Fruit fly (Drosophila melanogaster) whole organism, adult: ENCODE results near the gene CG34301.

ENCODE experiments used
- CG11617 ChIP-seq: fragments of 200-800 bp; sonication (Bioruptor generic); optimal IDR thresholded peaks from 2 replicates; lab custom pipeline; 2017; ENCODE audit warnings: mild to moderate bottlenecking, missing biosample characterization, missing genetic modification reagents, missing genetic modification characterization
- CG12768 ChIP-seq: fragments of 200-800 bp; sonication (Bioruptor generic); optimal IDR thresholded peaks from 2 replicates; lab custom pipeline; 2017; ENCODE audit warnings: missing biosample characterization, missing genetic modification characterization, mild to moderate bottlenecking, moderate library complexity, missing genetic modification reagents
- CG14711 ChIP-seq: fragments of 200-800 bp; sonication (Bioruptor generic); optimal IDR thresholded peaks from 2 replicates; lab custom pipeline; 2018; ENCODE audit warnings: missing biosample characterization, mild to moderate bottlenecking, missing genetic modification characterization, moderate library complexity
- CG1620 ChIP-seq: fragments of 200-800 bp; sonication (Bioruptor generic); optimal IDR thresholded peaks from 2 replicates; lab custom pipeline; 2016; ENCODE audit warnings: missing biosample characterization, missing genetic modification characterization
- CG33017 ChIP-seq: fragments of 200-800 bp; sonication (Bioruptor generic); optimal IDR thresholded peaks from 2 replicates; lab custom pipeline; 2018; ENCODE audit warnings: missing biosample characterization, mild to moderate bottlenecking, missing genetic modification characterization, moderate library complexity
- CG5204 ChIP-seq: fragments of 200-800 bp; sonication (Bioruptor generic); optimal IDR thresholded peaks from 2 replicates; lab custom pipeline; 2016; ENCODE audit warnings: missing biosample characterization, missing genetic modification characterization
- CG7045 ChIP-seq: fragments of 200-800 bp; sonication (Bioruptor generic); optimal IDR thresholded peaks from 2 replicates; lab custom pipeline; 2017; ENCODE audit warnings: missing biosample characterization, mild to moderate bottlenecking, missing genetic modification characterization
- CG7101 ChIP-seq: fragments of 200-800 bp; sonication (Bioruptor generic); optimal IDR thresholded peaks from 2 replicates; lab custom pipeline; 2018; ENCODE audit warnings: missing biosample characterization, mild to moderate bottlenecking, missing genetic modification characterization, moderate library complexity
- Clk ChIP-seq: fragments of 200-800 bp; sonication (Bioruptor generic); optimal IDR thresholded peaks from 2 replicates; lab custom pipeline; 2017; ENCODE audit warnings: missing biosample characterization, missing genetic modification characterization
- Crg-1 ChIP-seq: fragments of 200-800 bp; sonication (Bioruptor generic); optimal IDR thresholded peaks from 2 replicates; lab custom pipeline; 2016; ENCODE audit warnings: missing biosample characterization, missing genetic modification characterization
- Hr96 ChIP-seq: fragments of 200-800 bp; sonication (Bioruptor generic); optimal IDR thresholded peaks from 2 replicates; lab custom pipeline; 2016; ENCODE audit warnings: missing biosample characterization, missing genetic modification characterization
- Mnt ChIP-seq: fragments of 200-800 bp; sonication (Bioruptor generic); optimal IDR thresholded peaks from 2 replicates; lab custom pipeline; 2016; ENCODE audit warnings: missing biosample characterization, mild to moderate bottlenecking, missing genetic modification characterization
- bab1 ChIP-seq: fragments of 200-800 bp; sonication (Bioruptor generic); optimal IDR thresholded peaks from 3 replicates; lab custom pipeline; 2019; ENCODE audit warnings: missing biosample characterization, mild to moderate bottlenecking, missing genetic modification characterization, moderate library complexity
- cic ChIP-seq: fragments of 200-800 bp; sonication (Bioruptor generic); optimal IDR thresholded peaks from 2 replicates; lab custom pipeline; 2017; ENCODE audit warnings: missing biosample characterization, mild to moderate bottlenecking, missing genetic modification characterization, moderate library complexity
- cnc ChIP-seq, 2 experiments: fragments of >200 bp; optimal IDR thresholded peaks; 2 replicates each; lab custom pipeline; 2017
- kay ChIP-seq: fragments of 200-800 bp; sonication (Bioruptor generic); peaks from one replicate; lab custom pipeline; 2016; ENCODE audit warnings: missing biosample characterization, missing genetic modification characterization, borderline replicate concordance
- ovo ChIP-seq: fragments of 200-800 bp; sonication (Bioruptor generic); optimal IDR thresholded peaks from 2 replicates; lab custom pipeline; 2016; ENCODE audit warnings: missing biosample characterization, missing genetic modification characterization
- pad ChIP-seq: fragments of 200-800 bp; sonication (Bioruptor generic); optimal IDR thresholded peaks from 3 replicates; lab custom pipeline; 2017; ENCODE audit warnings: missing biosample characterization, missing genetic modification characterization, mild to moderate bottlenecking, moderate library complexity, missing genetic modification reagents
- tj ChIP-seq: fragments of 200-800 bp; sonication (Bioruptor generic); optimal IDR thresholded peaks from 3 replicates; lab custom pipeline; 2017; ENCODE audit warnings: missing biosample characterization, mild to moderate bottlenecking, missing genetic modification characterization, moderate library complexity
- toe ChIP-seq: fragments of 200-800 bp; sonication (Bioruptor generic); optimal IDR thresholded peaks from 2 replicates; lab custom pipeline; 2016; ENCODE audit warnings: missing biosample characterization, missing genetic modification characterization

Gene CG34301

DNA sequence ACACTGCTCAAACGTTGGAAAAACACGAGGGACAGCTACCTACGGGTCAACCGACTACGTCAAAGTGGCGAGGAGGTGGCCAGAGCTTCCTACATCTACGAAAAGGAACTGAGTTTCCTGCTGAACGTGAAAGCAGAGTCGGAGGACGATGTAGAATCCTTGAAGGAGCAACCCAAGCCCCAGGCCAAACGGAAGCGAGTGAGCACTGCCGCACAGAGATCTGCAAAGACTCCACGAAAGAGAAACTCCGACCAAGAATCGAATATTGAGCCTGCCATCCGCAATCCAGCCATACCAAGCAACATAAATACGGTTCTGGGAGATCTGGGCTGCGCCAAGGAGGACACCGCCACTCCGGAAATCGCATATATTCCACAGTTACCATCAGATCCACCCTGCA, 33.4 kb downstream of the CG34301 start:
- TF ChIP-seq cnc (optimal IDR thresholded peaks at IDR 0.05; lab: Kevin White, UChicago) = no peak
- no peak for TF ChIP-seq Hr96 (GFP tag; lab: Kevin White, UChicago)
- TF ChIP-seq pad (GFP tag; lab: Kevin White, UChicago) = no peak
- TF ChIP-seq CG1620 (GFP tag; lab: Kevin White, UChicago) = no peak
- TF ChIP-seq Clk (GFP tag; lab: Kevin White, UChicago) = no peak
- no peak for TF ChIP-seq tj
- TF ChIP-seq kay (GFP tag; lab: Kevin White, UChicago) = no peak
- TF ChIP-seq CG5204 (GFP tag; lab: Kevin White, UChicago) = no peak
- TF ChIP-seq ovo (GFP tag; lab: Kevin White, UChicago) = no peak
- TF ChIP-seq CG14711 (tag; lab: Kevin White, UChicago) = no peak
- no peak for TF ChIP-seq Crg-1 (GFP tag; lab: Kevin White, UChicago)
- no peak for TF ChIP-seq toe (GFP tag; lab: Kevin White, UChicago)
- no peak for TF ChIP-seq cic (GFP tag; lab: Kevin White, UChicago)
- TF ChIP-seq CG33017 (tag; lab: Kevin White, UChicago) = no peak
- no peak for TF ChIP-seq Mnt (GFP tag; lab: Kevin White, UChicago)
- no peak for TF ChIP-seq bab1 (GFP tag; lab: Kevin White, UChicago)
- TF ChIP-seq CG11617 (GFP tag; lab: Kevin White, UChicago) = no peak

DNA sequence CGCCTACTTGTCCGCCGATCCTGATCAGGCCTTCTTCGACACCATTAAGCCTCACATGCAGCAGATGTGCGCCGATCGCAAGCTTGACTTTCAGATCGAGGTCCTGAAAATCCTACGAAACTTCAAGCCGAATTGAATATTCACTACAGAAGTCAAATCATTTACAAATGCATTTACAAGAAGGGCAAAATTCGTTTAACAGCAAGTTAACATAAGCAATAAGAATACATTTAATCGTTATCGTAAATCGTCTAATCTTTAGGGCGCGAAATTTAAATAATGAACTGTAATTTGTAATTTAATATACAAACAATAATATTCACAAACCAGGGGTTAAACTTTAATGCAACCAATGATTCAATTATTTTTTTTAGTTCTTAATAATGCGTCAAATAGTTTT, 33.8 kb downstream of the CG34301 start:
- TF ChIP-seq Crg-1 (GFP tag; lab: Kevin White, UChicago) = no peak
- no peak for TF ChIP-seq Clk (GFP tag; lab: Kevin White, UChicago)
- TF ChIP-seq CG33017 (tag; lab: Kevin White, UChicago) = no peak
- no peak for TF ChIP-seq CG11617 (GFP tag; lab: Kevin White, UChicago)
- TF ChIP-seq cnc (optimal IDR thresholded peaks at IDR 0.05; lab: Kevin White, UChicago) = no peak
- TF ChIP-seq toe (GFP tag; lab: Kevin White, UChicago) = no peak

DNA sequence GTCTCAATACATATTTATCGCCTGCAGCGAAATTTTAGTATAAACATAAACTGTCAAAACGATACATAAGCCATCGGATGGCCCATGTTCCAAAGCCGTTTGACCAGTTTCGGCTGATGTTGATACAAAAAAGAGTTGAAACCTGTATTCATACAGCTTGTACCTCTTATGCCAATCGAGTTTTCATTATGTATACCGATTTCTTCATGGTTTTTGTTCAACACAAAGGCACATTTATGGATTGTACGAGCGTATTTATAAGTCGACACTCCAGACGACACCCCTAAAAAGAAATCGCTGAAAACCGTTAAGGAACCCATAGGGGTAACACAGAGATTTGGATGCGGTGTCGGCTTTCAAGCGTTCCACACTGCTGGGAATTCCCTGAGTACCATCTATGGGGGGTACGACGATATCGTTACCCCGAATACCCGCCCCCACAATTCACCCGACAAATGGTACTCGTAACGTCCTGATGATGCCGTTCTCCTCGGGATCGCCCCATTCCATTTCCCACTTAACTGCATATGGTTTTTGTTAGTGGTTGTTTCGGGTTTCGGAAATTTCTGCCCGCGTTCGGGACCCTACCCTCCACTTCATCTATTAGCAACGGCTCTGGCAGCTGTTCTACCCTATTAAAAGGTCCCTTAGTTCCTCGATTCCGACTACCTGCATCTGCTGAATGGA, 34.7 kb downstream of the CG34301 start:
- TF ChIP-seq cnc (optimal IDR thresholded peaks at IDR 0.05; lab: Kevin White, UChicago) = no peak
- TF ChIP-seq tj = no peak
- TF ChIP-seq ovo (GFP tag; lab: Kevin White, UChicago) = no peak
- TF ChIP-seq CG11617 (GFP tag; lab: Kevin White, UChicago) = no peak
- no peak for TF ChIP-seq Hr96 (GFP tag; lab: Kevin White, UChicago)
- TF ChIP-seq Mnt (GFP tag; lab: Kevin White, UChicago) = no peak
- no peak for TF ChIP-seq CG7045 (GFP tag; lab: Kevin White, UChicago)
- no peak for TF ChIP-seq CG7101 (tag; lab: Kevin White, UChicago)
- TF ChIP-seq CG5204 (GFP tag; lab: Kevin White, UChicago) = no peak
- TF ChIP-seq CG12768 (GFP tag; lab: Kevin White, UChicago) = no peak
- no peak for TF ChIP-seq CG1620 (GFP tag; lab: Kevin White, UChicago)
- no peak for TF ChIP-seq Clk (GFP tag; lab: Kevin White, UChicago)
- no peak for TF ChIP-seq cic (GFP tag; lab: Kevin White, UChicago)
- TF ChIP-seq bab1 (GFP tag; lab: Kevin White, UChicago) = no peak

DNA sequence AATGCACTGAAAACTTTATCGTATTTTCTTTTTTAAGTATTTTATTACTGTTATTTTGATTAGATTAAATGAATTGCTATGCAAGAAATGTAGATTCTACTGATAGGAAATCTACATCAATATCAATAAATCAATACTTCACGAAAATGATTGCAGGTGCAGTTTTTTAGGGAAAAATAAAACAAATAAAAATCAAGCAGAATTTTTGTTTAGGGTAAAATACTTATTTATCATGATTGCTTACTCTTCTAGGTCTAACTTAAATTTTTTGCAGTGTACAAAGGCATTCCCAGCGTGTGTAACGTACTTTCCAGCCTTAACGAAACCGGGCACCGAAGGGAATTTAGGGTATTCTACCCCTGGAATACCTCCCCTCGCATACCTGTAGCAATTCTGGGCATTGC, 35.3 kb downstream of the CG34301 start:
- no peak for TF ChIP-seq cnc (optimal IDR thresholded peaks at IDR 0.05; lab: Kevin White, UChicago)
- TF ChIP-seq CG33017 (tag; lab: Kevin White, UChicago) = peak; percentile 6

DNA sequence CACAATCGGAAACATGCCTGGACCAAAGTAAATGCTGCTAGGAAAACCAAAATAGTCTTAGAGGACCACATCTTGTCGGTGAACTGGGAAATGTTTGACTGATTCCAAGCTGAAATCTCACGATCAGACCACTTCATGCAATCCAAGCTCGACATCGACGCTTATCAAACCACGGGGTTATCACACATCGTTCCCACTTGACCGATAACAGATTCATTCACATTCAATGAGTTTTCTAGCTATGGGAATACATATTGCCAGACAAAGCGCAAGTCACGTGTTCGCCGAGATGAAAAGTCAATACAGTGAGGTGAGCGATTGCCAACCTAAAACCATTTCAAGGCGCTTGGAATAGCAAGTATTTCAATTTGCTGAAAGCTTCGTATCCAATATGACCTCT, 36.5 kb downstream of the CG34301 start:
- TF ChIP-seq Mnt (GFP tag; lab: Kevin White, UChicago) (peak; percentile 17), toe (GFP tag; lab: Kevin White, UChicago) (no peak), cic (GFP tag; lab: Kevin White, UChicago) (peak; percentile 94)

DNA sequence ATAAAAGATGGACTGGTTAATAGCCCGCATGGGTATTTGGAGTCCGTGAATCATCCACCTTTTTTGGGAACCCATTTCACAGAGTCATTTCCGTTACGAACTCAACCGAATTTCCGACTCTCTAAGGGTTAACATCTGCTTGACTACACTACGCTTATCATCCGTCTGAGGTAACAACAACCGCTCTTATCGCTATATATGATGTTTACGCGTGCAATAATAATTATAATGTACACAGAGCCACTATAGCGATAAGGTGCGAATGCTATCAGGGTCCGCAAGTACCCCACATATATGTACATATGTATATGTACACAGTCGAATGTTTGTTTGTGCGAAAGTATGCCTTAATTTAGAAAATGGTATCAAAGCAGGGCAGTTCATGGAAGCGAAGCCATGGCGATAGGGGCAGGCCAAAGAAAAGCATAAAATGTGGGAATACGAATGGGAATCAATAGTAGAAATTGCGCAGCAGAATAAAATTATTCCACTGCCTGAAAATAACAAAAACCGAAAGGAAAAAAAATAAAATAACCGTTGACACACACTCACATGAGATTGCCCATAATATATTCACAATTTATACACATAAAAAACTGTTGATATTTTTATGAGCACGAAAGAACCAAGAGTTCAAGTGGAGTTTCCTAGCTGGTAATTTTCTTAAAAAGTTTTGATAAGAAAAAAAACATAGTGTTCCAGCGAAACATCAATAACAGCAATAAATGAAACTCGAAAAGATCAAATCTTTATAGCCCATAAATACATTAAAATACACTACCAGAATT, 37.4 kb downstream of the CG34301 start:
- TF ChIP-seq kay (GFP tag; lab: Kevin White, UChicago) (peak; percentile 98), CG7045 (GFP tag; lab: Kevin White, UChicago) (peak; percentile 80), tj (peak; percentile 65), CG1620 (GFP tag; lab: Kevin White, UChicago) (peak; percentile 70), Crg-1 (GFP tag; lab: Kevin White, UChicago) (peak; percentile 94), toe (GFP tag; lab: Kevin White, UChicago) (peak; percentile 56), CG5204 (GFP tag; lab: Kevin White, UChicago) (no peak), pad (GFP tag; lab: Kevin White, UChicago) (peak; percentile 70), CG12768 (GFP tag; lab: Kevin White, UChicago) (peak; percentile 93), Clk (GFP tag; lab: Kevin White, UChicago) (peak; percentile 42), Hr96 (GFP tag; lab: Kevin White, UChicago) (no peak), ovo (GFP tag; lab: Kevin White, UChicago) (peak; percentile 93), CG14711 (tag; lab: Kevin White, UChicago) (peak; percentile 57), CG11617 (GFP tag; lab: Kevin White, UChicago) (peak; percentile 84), CG33017 (tag; lab: Kevin White, UChicago) (peak; percentile 91), cnc (optimal IDR thresholded peaks at IDR 0.05; lab: Kevin White, UChicago) (no peak), CG7101 (tag; lab: Kevin White, UChicago) (peak; percentile 87), cic (GFP tag; lab: Kevin White, UChicago) (peak; percentile 98), Mnt (GFP tag; lab: Kevin White, UChicago) (peak; percentile 91), bab1 (GFP tag; lab: Kevin White, UChicago) (peak; percentile 57)
